Worm (Caenorhabditis elegans): ENCODE measurements around the gene D1053.2.

Gene D1053.2

DNA sequence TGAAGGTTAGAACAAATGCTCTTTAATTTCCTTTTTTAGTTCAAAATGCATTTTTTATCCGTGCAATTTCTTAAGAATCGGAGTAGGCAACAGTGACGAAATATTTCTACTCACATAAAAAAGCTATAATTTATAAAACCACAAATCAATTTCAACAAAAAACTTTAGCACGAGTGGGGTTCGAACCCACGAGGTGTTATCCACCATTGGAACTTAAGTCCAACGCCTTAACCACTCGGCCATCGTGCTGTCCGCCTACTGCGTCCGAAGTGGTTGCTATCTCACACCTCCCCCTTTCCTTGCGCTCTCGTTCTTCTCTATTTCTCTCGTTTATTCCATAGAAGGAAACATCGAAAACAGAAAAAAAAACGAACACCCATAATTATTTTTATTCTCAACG lies 29.7 kb downstream of the D1053.2 start (continued):
- TF ChIP-seq lsy-12 (tag; optimal IDR thresholded peaks at IDR 0.05) (peak; percentile 56), fkh-2 (tag; optimal IDR thresholded peaks at IDR 0.05) (no peak), tbx-2 (tag; optimal IDR thresholded peaks at IDR 0.05) (peak; percentile 59), ama-1 (optimal IDR thresholded peaks at IDR 0.05) (no peak), nhr-25 (tag; optimal IDR thresholded peaks at IDR 0.05) (peak; percentile 18), unc-39 (tag; optimal IDR thresholded peaks at IDR 0.05) (no peak), nhr-11 (tag; optimal IDR thresholded peaks at IDR 0.05) (no peak), zag-1 (tag; optimal IDR thresholded peaks at IDR 0.05) (no peak), R02D3.7 (tag; optimal IDR thresholded peaks at IDR 0.05) (no peak), fos-1 (tag; optimal IDR thresholded peaks at IDR 0.05) (no peak), nhr-237 (tag; optimal IDR thresholded peaks at IDR 0.05) (no peak), nhr-67 (tag; optimal IDR thresholded peaks at IDR 0.05) (no peak), skn-1 (tag; optimal IDR thresholded peaks at IDR 0.05) (peak; percentile 3), nhr-28 (tag; optimal IDR thresholded peaks at IDR 0.05) (no peak), egl-27 (tag; optimal IDR thresholded peaks at IDR 0.05) (peak; percentile 1)

DNA sequence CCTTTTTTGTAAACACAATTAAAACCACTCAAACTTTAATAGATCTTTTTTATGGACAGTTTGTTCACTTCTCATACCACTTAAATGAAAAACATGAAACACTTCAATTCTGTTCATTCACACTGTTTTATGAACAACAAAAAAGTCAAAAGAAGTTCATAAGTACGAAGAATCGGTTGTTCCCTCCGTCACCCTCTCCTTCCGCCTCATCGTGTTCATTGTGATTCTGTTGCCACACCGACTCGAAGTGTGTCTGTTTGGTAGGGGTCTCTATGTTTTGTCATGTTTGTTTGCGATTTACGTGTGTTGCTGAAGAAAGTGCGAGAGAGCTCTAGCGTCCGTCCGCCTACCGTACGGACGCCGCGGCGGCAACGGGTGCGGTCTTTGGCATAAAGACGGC lies 30.9 kb downstream of the D1053.2 start, which contains the start of gene lact-7:
lact-7 (plus strand) TSS at position 301 of the 400 bp plus-strand sequence.
- peak; percentile 84 for TF ChIP-seq pha-4 (tag; optimal IDR thresholded peaks at IDR 0.05)
- no peak for TF ChIP-seq ceh-9 (tag; optimal IDR thresholded peaks at IDR 0.05)
- TF ChIP-seq eor-1 (tag; optimal IDR thresholded peaks at IDR 0.05) = no peak

DNA sequence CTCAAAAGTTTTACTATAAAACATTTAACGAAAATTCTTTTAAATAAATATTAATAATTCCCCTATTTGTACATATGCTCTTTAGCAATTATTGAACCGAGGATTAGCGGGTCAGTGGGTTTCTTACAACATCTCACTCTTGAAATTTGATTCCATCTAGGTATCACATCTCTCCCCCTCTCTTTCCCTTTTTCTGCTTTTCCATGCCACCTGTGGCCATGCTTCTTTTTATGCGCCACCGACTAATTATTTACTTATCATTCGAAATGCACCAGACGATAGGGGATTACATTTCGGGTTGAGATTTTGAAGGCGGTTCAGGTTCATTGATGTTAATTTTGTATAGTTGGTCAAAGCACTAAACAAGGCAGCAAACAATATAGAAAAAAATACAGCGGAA lies 37.9 kb downstream of the D1053.2 start:
- no peak for TF ChIP-seq snpc-4 (tag; optimal IDR thresholded peaks at IDR 0.05)
- no peak for TF ChIP-seq nhr-25 (tag; optimal IDR thresholded peaks at IDR 0.05)
- TF ChIP-seq fkh-2 (tag; optimal IDR thresholded peaks at IDR 0.05) = no peak
- no peak for TF ChIP-seq skn-1 (tag; optimal IDR thresholded peaks at IDR 0.05)
- TF ChIP-seq nhr-23 (tag; optimal IDR thresholded peaks at IDR 0.05) = no peak
- no peak for TF ChIP-seq daf-12 (tag; optimal IDR thresholded peaks at IDR 0.05)
- TF ChIP-seq elt-2 (tag; optimal IDR thresholded peaks at IDR 0.05) = no peak
- no peak for TF ChIP-seq nhr-237 (tag; optimal IDR thresholded peaks at IDR 0.05)
- no peak for TF ChIP-seq jun-1 (tag; optimal IDR thresholded peaks at IDR 0.05)
- TF ChIP-seq elt-1 (tag; optimal IDR thresholded peaks at IDR 0.05) = no peak
- TF ChIP-seq nhr-77 (tag; optimal IDR thresholded peaks at IDR 0.05) = no peak
- TF ChIP-seq zag-1 (tag; optimal IDR thresholded peaks at IDR 0.05) = no peak

DNA sequence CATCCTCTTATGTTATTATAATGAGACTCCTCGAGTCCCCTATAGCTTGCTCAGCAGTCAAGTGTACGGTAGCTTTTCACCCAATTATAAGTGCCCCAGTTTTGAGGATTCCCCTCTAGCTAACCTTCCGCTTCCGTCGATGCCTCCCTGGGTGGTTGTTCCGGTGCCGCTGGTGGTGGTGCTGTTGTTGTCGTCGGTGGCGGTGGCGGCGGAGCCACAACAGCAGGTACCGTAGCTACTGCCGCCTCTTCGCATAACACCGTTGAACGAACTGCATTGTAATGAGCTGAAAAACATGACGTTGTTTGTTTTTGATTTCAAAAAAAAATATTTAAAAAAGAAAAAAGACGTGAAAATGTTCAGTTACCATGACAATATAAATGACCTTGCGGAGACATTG lies 38.5 kb downstream of the D1053.2 start:
- TF ChIP-seq nhr-76 (tag; optimal IDR thresholded peaks at IDR 0.05) = no peak

DNA sequence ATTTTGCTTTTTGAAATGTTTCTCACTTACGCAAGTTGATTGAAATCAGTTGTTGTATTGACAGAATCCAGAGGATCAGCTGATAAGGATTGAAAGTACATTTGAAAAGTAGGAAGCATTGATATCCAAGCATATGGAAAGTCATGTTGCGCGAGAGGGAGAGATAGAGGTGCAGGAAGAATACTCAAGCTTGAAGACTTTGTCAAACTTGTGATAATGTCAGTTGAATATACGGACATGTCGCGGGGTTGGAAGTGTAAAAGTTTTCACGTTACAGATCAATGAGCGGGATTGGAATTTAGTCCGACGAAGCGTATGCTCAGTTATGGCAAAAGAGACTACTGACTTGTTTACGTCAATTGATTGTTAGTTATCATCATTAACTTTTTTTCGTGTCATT lies 41.3 kb downstream of the D1053.2 start, which contains the start of gene ttx-3:
ttx-3 (minus strand) TSS at position 101 of the 400 bp plus-strand sequence.
- TF ChIP-seq ceh-82 (tag; optimal IDR thresholded peaks at IDR 0.05) = no peak
- no peak for TF ChIP-seq ztf-4 (tag; optimal IDR thresholded peaks at IDR 0.05)

Measured in whole organism, L3 larva.